Worm (Caenorhabditis elegans) whole organism, mixed stage, embryonic: Measurements from ENCODE around the gene fib-1.
"Not testable (repeated sequence)": the region's sequence is repeated elsewhere in the genome, so short reads cannot be mapped to it uniquely, and the experiment has no call there.

ENCODE experiments used
- M03D4.4 ChIP-seq: sonication (generic microtip); optimal IDR thresholded peaks from 2 replicates; lab custom pipeline; 2017; ENCODE audit warnings: mild to moderate bottlenecking, missing genetic modification characterization, missing compliant biosample characterization
- bed-3 ChIP-seq: fragments of 200-800 bp; sonication (Bioruptor generic); optimal IDR thresholded peaks from 3 replicates; lab custom pipeline; 2018; ENCODE audit warnings: mild to moderate bottlenecking, missing genetic modification characterization, moderate library complexity, missing compliant biosample characterization
- blmp-1 ChIP-seq: fragments of 150-350 bp; optimal IDR thresholded peaks from 2 replicates; lab custom pipeline; 2014; ENCODE audit warnings: missing biosample characterization, missing genetic modification characterization
- ceh-39 ChIP-seq: fragments of 150-350 bp; optimal IDR thresholded peaks from 2 replicates; lab custom pipeline; 2014; ENCODE audit warnings: missing biosample characterization, missing genetic modification characterization
- ceh-43 ChIP-seq: fragments of 200-800 bp; sonication (Bioruptor generic); optimal IDR thresholded peaks from 2 replicates; lab custom pipeline; 2018; ENCODE audit warnings: mild to moderate bottlenecking, missing genetic modification characterization, moderate library complexity, missing compliant biosample characterization
- ceh-83 ChIP-seq: fragments of 200-800 bp; sonication (Bioruptor generic); optimal IDR thresholded peaks from 2 replicates; lab custom pipeline; 2018; ENCODE audit warnings: mild to moderate bottlenecking, missing genetic modification characterization, missing compliant biosample characterization
- ces-1 ChIP-seq: fragments of 150-350 bp; optimal IDR thresholded peaks from 2 replicates; lab custom pipeline; 2014; ENCODE audit warnings: missing biosample characterization, missing genetic modification reagents, missing genetic modification characterization
- cnd-1 ChIP-seq: fragments of 200-800 bp; sonication (Bioruptor generic); optimal IDR thresholded peaks from 2 replicates; lab custom pipeline; 2018; ENCODE audit warnings: mild to moderate bottlenecking, missing genetic modification characterization, missing compliant biosample characterization
- drap-1 ChIP-seq: fragments of 200-800 bp; sonication (Bioruptor generic); optimal IDR thresholded peaks from 3 replicates; lab custom pipeline; 2018; ENCODE audit warnings: mild to moderate bottlenecking, missing genetic modification characterization, missing compliant biosample characterization
- elt-1 ChIP-seq: sonication (generic microtip); optimal IDR thresholded peaks from 2 replicates; lab custom pipeline; 2017; ENCODE audit warnings: missing genetic modification characterization, mild to moderate bottlenecking, missing compliant biosample characterization, antibody characterized with exemption, moderate library complexity, borderline replicate concordance; ENCODE audit not compliant: insufficient read depth
- elt-3 ChIP-seq: fragments of 150-350 bp; optimal IDR thresholded peaks from 2 replicates; lab custom pipeline; 2014; ENCODE audit warnings: missing biosample characterization, missing genetic modification characterization
- flh-1 ChIP-seq: fragments of 200-800 bp; sonication (Bioruptor generic); optimal IDR thresholded peaks from 2 replicates; lab custom pipeline; 2018; ENCODE audit warnings: mild to moderate bottlenecking, missing genetic modification characterization, moderate library complexity, missing compliant biosample characterization
- ham-2 ChIP-seq: fragments of 200-800 bp; sonication (Bioruptor generic); optimal IDR thresholded peaks from 2 replicates; lab custom pipeline; 2018; ENCODE audit warnings: mild to moderate bottlenecking, missing genetic modification characterization, missing compliant biosample characterization
- hlh-1 ChIP-seq: fragments of 150-350 bp; optimal IDR thresholded peaks from 2 replicates; lab custom pipeline; 2014; ENCODE audit warnings: missing biosample characterization, missing genetic modification reagents, missing genetic modification characterization
- lin-13 ChIP-seq: fragments of 150-350 bp; optimal IDR thresholded peaks from 2 replicates; lab custom pipeline; 2014; ENCODE audit warnings: missing biosample characterization, missing genetic modification characterization
- lin-32 ChIP-seq: fragments of 200-800 bp; sonication (Bioruptor generic); optimal IDR thresholded peaks from 2 replicates; lab custom pipeline; 2018; ENCODE audit warnings: mild to moderate bottlenecking, missing genetic modification characterization, missing compliant biosample characterization
- lsy-2 ChIP-seq: fragments of 150-350 bp; optimal IDR thresholded peaks from 2 replicates; lab custom pipeline; 2014; ENCODE audit warnings: missing biosample characterization, missing genetic modification characterization
- mab-5 ChIP-seq: fragments of 150-350 bp; optimal IDR thresholded peaks from 2 replicates; lab custom pipeline; 2014; ENCODE audit warnings: missing biosample characterization, missing genetic modification characterization
- mep-1 ChIP-seq: fragments of 150-350 bp; optimal IDR thresholded peaks from 2 replicates; lab custom pipeline; 2017; ENCODE audit warnings: missing biosample characterization, missing genetic modification reagents, missing genetic modification characterization, inconsistent platforms
- mls-2 ChIP-seq: sonication (generic microtip); optimal IDR thresholded peaks from 2 replicates; lab custom pipeline; 2016; ENCODE audit warnings: mild to moderate bottlenecking, missing genetic modification characterization, moderate library complexity, missing compliant biosample characterization
- nhr-12 ChIP-seq: fragments of 150-350 bp; optimal IDR thresholded peaks from 2 replicates; lab custom pipeline; 2014; ENCODE audit warnings: missing biosample characterization, missing genetic modification characterization
- nhr-2 ChIP-seq: fragments of 150-350 bp; optimal IDR thresholded peaks from 2 replicates; lab custom pipeline; 2014; ENCODE audit warnings: missing biosample characterization, missing genetic modification characterization
- nhr-237 ChIP-seq: fragments of 150-350 bp; optimal IDR thresholded peaks from 2 replicates; lab custom pipeline; 2014; ENCODE audit warnings: missing biosample characterization, missing genetic modification characterization
- nhr-28 ChIP-seq: fragments of 150-350 bp; optimal IDR thresholded peaks from 2 replicates; lab custom pipeline; 2014; ENCODE audit warnings: missing biosample characterization, missing genetic modification characterization
- nhr-76 ChIP-seq: sonication (generic microtip); optimal IDR thresholded peaks from 2 replicates; lab custom pipeline; 2017; ENCODE audit warnings: missing biosample characterization, missing genetic modification characterization
- pha-4 ChIP-seq: fragments of 150-350 bp; optimal IDR thresholded peaks from 2 replicates; lab custom pipeline; 2018; ENCODE audit warnings: missing biosample characterization, missing genetic modification reagents, missing genetic modification characterization
- sem-2 ChIP-seq: fragments of 200-800 bp; sonication (Bioruptor generic); optimal IDR thresholded peaks from 2 replicates; lab custom pipeline; 2018; ENCODE audit warnings: mild to moderate bottlenecking, missing genetic modification characterization, missing compliant biosample characterization
- tbx-8 ChIP-seq: fragments of 200-800 bp; sonication (Bioruptor generic); optimal IDR thresholded peaks from 2 replicates; lab custom pipeline; 2018; ENCODE audit warnings: mild to moderate bottlenecking, missing genetic modification characterization, moderate library complexity, missing compliant biosample characterization
- unc-120 ChIP-seq: sonication (generic microtip); optimal IDR thresholded peaks from 2 replicates; lab custom pipeline; 2017; ENCODE audit warnings: missing genetic modification characterization, missing compliant biosample characterization; ENCODE audit not compliant: poor library complexity, severe bottlenecking
- unc-62 ChIP-seq: fragments of 150-350 bp; optimal IDR thresholded peaks from 2 replicates; lab custom pipeline; 2014; ENCODE audit warnings: missing biosample characterization, missing genetic modification reagents, missing genetic modification characterization
- zip-8 ChIP-seq: fragments of 150-350 bp; optimal IDR thresholded peaks from 2 replicates; lab custom pipeline; 2014; ENCODE audit warnings: missing biosample characterization, missing genetic modification characterization
- ztf-11 ChIP-seq: fragments of 150-350 bp; optimal IDR thresholded peaks from 2 replicates; lab custom pipeline; 2014; ENCODE audit warnings: missing biosample characterization, missing genetic modification characterization

Gene fib-1

ce11 chrV:15036769-15037168 is 34.7 kb upstream of the fib-1 start, which contains the start of gene melo-3:
Gene melo-3 (minus strand): TSS chrV:15036869.
- not testable (repeated sequence) for TF ChIP-seq tbx-8; zip-8; M03D4.4 (tag; lab: Kevin White, UChicago)

DNA sequence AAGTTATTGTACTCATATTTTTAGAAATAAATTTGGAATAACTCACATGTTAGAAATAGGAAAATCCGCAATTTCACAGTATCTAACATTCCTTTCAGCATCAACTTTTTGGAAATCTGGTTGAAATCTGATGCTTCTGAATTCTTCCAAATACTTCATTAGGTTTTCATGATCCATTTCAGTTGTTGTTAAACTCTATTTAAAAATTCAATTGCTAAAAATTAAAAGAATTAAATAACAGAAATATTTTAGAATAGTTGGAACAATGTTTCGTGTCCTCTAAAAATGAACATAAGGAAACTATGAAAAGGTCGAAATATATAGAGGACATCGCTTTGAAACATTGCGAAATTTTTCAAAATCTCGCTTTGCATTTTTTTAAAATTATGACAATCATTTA is 29.4 kb upstream of the fib-1 start, which contains the start of gene cng-1:
cng-1 (minus strand) TSS at position 101 of the 400 bp plus-strand sequence.
- not testable (repeated sequence) for TF ChIP-seq nhr-76; bed-3 (GFP tag; lab: Kevin White, UChicago); cnd-1

ce11 chrV:15028896-15029519 is 27.0 kb upstream of the fib-1 start, which contains the start of gene F14H8.8:
Gene F14H8.8 (plus strand): TSS chrV:15029469.
- peak; percentile 35 for TF ChIP-seq ceh-43
- no peak for TF ChIP-seq ces-1 (GFP tag; lab: Kevin White, UChicago)
- peak; percentile 28 for TF ChIP-seq mep-1 (tag; lab: Kevin White, UChicago)
- TF ChIP-seq drap-1 (GFP tag; lab: Kevin White, UChicago) = peak; percentile 61
- TF ChIP-seq nhr-2 = peak; percentile 2
- TF ChIP-seq sem-2 = no peak
- peak; percentile 36 for TF ChIP-seq ceh-39
- no peak for TF ChIP-seq lsy-2 (tag; lab: Kevin White, UChicago)
- no peak for TF ChIP-seq lin-32 (GFP tag; lab: Kevin White, UChicago)

DNA sequence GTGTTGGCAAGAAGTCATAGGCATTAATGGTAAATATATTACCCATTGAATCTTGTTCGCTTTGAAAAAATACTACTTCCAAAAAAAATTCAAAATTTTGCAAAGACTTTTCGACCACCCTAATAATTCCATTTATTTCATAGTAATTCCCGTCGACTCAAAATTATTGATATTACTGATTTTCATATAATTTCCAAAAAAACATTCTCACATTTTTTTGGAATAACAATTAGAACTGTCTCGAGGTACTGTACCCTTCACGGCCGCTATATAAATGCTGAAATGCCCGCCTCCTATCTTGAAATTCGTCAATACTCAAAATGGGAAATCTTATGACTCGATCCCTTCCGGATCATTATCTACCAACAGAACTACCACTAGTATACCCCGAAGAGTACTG is 21.5 kb upstream of the fib-1 start, which contains the start of gene F14H8.4:
F14H8.4 (plus strand) TSS at position 301 of the 400 bp plus-strand sequence.
- TF ChIP-seq lin-32 (GFP tag; lab: Kevin White, UChicago) (no peak), ces-1 (GFP tag; lab: Kevin White, UChicago) (no peak), nhr-12 (tag; lab: Kevin White, UChicago) (no peak), mls-2 (tag; lab: Kevin White, UChicago) (no peak), blmp-1 (tag; lab: Kevin White, UChicago) (no peak), hlh-1 (tag; lab: Kevin White, UChicago) (no peak), nhr-2 (no peak), nhr-28 (tag; lab: Kevin White, UChicago) (no peak), lin-13 (tag; lab: Kevin White, UChicago) (no peak), ceh-39 (no peak)

- TF ChIP-seq nhr-12 (tag; lab: Kevin White, UChicago) = no peak
- TF ChIP-seq drap-1 (GFP tag; lab: Kevin White, UChicago) = no peak
- no peak for TF ChIP-seq lsy-2 (tag; lab: Kevin White, UChicago)
- TF ChIP-seq flh-1 = no peak
- no peak for TF ChIP-seq mab-5
- TF ChIP-seq unc-120 (tag; lab: Kevin White, UChicago) = no peak
- no peak for TF ChIP-seq blmp-1 (tag; lab: Kevin White, UChicago)
- TF ChIP-seq elt-1 (tag; lab: Kevin White, UChicago) = no peak
- TF ChIP-seq sem-2 = no peak
- TF ChIP-seq ceh-43 = no peak
- no peak for TF ChIP-seq lin-13 (tag; lab: Kevin White, UChicago)
- TF ChIP-seq nhr-2 = no peak
- TF ChIP-seq tbx-8 = no peak
- no peak for TF ChIP-seq ceh-39
- no peak for TF ChIP-seq ham-2 (GFP tag; lab: Kevin White, UChicago)
- TF ChIP-seq bed-3 (GFP tag; lab: Kevin White, UChicago) = no peak
- TF ChIP-seq ces-1 (GFP tag; lab: Kevin White, UChicago) = no peak
- TF ChIP-seq ztf-11 (tag; lab: Kevin White, UChicago) = no peak
- TF ChIP-seq elt-3 = no peak
Observed at ce11 chrV:15020732-15021131, 18.7 kb upstream of the fib-1 start, which contains the start of gene F14H8.5. Gene F14H8.5 (plus strand): TSS chrV:15021032.

ce11 chrV:15020229-15020628 is 18.2 kb upstream of the fib-1 start, which contains the start of gene F14H8.2:
Gene F14H8.2 (minus strand): TSS chrV:15020329.
- TF ChIP-seq unc-62 (GFP tag; lab: Kevin White, UChicago) (no peak), bed-3 (GFP tag; lab: Kevin White, UChicago) (no peak), elt-3 (no peak), sem-2 (no peak), lin-13 (tag; lab: Kevin White, UChicago) (no peak), nhr-237 (tag; lab: Kevin White, UChicago) (no peak), nhr-28 (tag; lab: Kevin White, UChicago) (no peak), flh-1 (no peak), zip-8 (no peak), lsy-2 (tag; lab: Kevin White, UChicago) (no peak), hlh-1 (tag; lab: Kevin White, UChicago) (no peak), ceh-39 (no peak), ceh-83 (GFP tag; lab: Kevin White, UChicago) (no peak), drap-1 (GFP tag; lab: Kevin White, UChicago) (no peak), blmp-1 (tag; lab: Kevin White, UChicago) (no peak), nhr-76 (no peak), pha-4 (tag; lab: Kevin White, UChicago) (no peak)
